Worm (Caenorhabditis elegans) whole organism, young adult: Measurements from ENCODE around the gene crh-1.
A peak's percentile ranks its signal among the peaks of the same experiment; 100 is the strongest.

Experiments used
- B0019.2 ChIP-seq: fragments of 200-800 bp; sonication (Bioruptor generic); conservative IDR thresholded peaks from 2 replicates; pipeline ENCODE4 v1.3.6; 2022; ENCODE audit warnings: missing genetic modification reagents, missing genetic modification characterization, missing compliant biosample characterization
- F22D6.2 ChIP-seq: sonication (generic microtip); optimal IDR thresholded peaks from 2 replicates; lab custom pipeline; 2016; ENCODE audit warnings: mild to moderate bottlenecking, missing genetic modification characterization, missing compliant biosample characterization
- F57A8.1 ChIP-seq: fragments of 200-800 bp; sonication (Bioruptor generic); optimal IDR thresholded peaks from 2 replicates; lab custom pipeline; 2018; ENCODE audit warnings: mild to moderate bottlenecking, missing genetic modification characterization, moderate library complexity, missing compliant biosample characterization
- K12H6.12 ChIP-seq: fragments of 200-800 bp; sonication (Bioruptor generic); optimal IDR thresholded peaks from 2 replicates; lab custom pipeline; 2018; ENCODE audit warnings: mild to moderate bottlenecking, missing genetic modification characterization, missing compliant biosample characterization
- Y53F4B.3 ChIP-seq: fragments of 200-800 bp; sonication (Bioruptor generic); IDR thresholded peaks from 2 replicates; pipeline ENCODE4 v1.3.6; 2022; ENCODE audit warnings: missing genetic modification reagents, missing genetic modification characterization, missing compliant biosample characterization
- Y56A3A.18 ChIP-seq: fragments of 200-800 bp; sonication (Bioruptor generic); IDR thresholded peaks from 2 replicates; pipeline ENCODE4 v1.3.6; 2022; ENCODE audit warnings: missing genetic modification reagents, missing genetic modification characterization, missing compliant biosample characterization
- Y79H2A.3 ChIP-seq: fragments of 200-800 bp; sonication (Bioruptor generic); conservative IDR thresholded peaks from 2 replicates; pipeline ENCODE4 v1.3.6; 2022; ENCODE audit warnings: missing genetic modification reagents, missing genetic modification characterization, missing compliant biosample characterization
- akir-1 ChIP-seq: fragments of 200-800 bp; sonication (Bioruptor generic); optimal IDR thresholded peaks from 2 replicates; lab custom pipeline; 2018; ENCODE audit warnings: mild to moderate bottlenecking, missing genetic modification characterization, moderate library complexity, missing compliant biosample characterization
- atf-7 ChIP-seq: sonication (generic microtip); optimal IDR thresholded peaks from 2 replicates; lab custom pipeline; 2017; ENCODE audit warnings: mild to moderate bottlenecking, missing genetic modification characterization, missing compliant biosample characterization
- athp-1 ChIP-seq: sonication (generic microtip); optimal IDR thresholded peaks from 2 replicates; lab custom pipeline; 2017; ENCODE audit warnings: mild to moderate bottlenecking, missing genetic modification characterization, missing compliant biosample characterization
- cebp-1 ChIP-seq, 2 experiments: fragments of 200-800 bp in 1 of 2; sonication (Bioruptor generic) in 1 of 2; sonication (generic microtip) in 1 of 2; IDR thresholded peaks in 1 of 2; optimal IDR thresholded peaks in 1 of 2; 2 replicates each; pipeline versions ENCODE4 v1.3.6 to Lab custom; 2017 to 2022; ENCODE audit warnings: missing compliant biosample characterization in 2 of 2, missing genetic modification characterization in 2 of 2, mild to moderate bottlenecking in 1 of 2, missing genetic modification reagents in 1 of 2, moderate library complexity in 1 of 2
- ceh-27 ChIP-seq: fragments of 200-800 bp; sonication (Bioruptor generic); optimal IDR thresholded peaks from 2 replicates; lab custom pipeline; 2018; ENCODE audit warnings: mild to moderate bottlenecking, missing genetic modification characterization, moderate library complexity, missing compliant biosample characterization
- ceh-79 ChIP-seq: sonication (generic microtip); optimal IDR thresholded peaks from 2 replicates; lab custom pipeline; 2017; ENCODE audit warnings: mild to moderate bottlenecking, missing genetic modification characterization, missing compliant biosample characterization
- die-1 ChIP-seq: sonication (generic microtip); optimal IDR thresholded peaks from 2 replicates; lab custom pipeline; 2016; ENCODE audit warnings: missing genotype, mild to moderate bottlenecking, missing genetic modification characterization, missing compliant biosample characterization
- dpl-1 ChIP-seq: fragments of 150-350 bp; optimal IDR thresholded peaks from 2 replicates; lab custom pipeline; 2014; ENCODE audit warnings: missing biosample characterization, missing genetic modification reagents, missing genetic modification characterization
- hlh-12 ChIP-seq: sonication (generic microtip); optimal IDR thresholded peaks from 2 replicates; lab custom pipeline; 2016; ENCODE audit warnings: missing genetic modification characterization, missing compliant biosample characterization
- hmg-1.2 ChIP-seq: fragments of 200-800 bp; sonication (Bioruptor generic); IDR thresholded peaks from 2 replicates; pipeline ENCODE4 v1.3.6; 2022; ENCODE audit warnings: missing genetic modification reagents, missing genetic modification characterization, missing compliant biosample characterization
- lag-1 ChIP-seq: fragments of 200-800 bp; sonication (Bioruptor generic); IDR thresholded peaks from 2 replicates; pipeline ENCODE4 v1.3.6; 2022; ENCODE audit warnings: missing genetic modification reagents, missing genetic modification characterization, missing compliant biosample characterization
- let-526 ChIP-seq: fragments of 200-800 bp; sonication (Bioruptor generic); IDR thresholded peaks from 2 replicates; pipeline ENCODE4 v1.3.6; 2022; ENCODE audit warnings: missing genetic modification reagents, missing genetic modification characterization, missing compliant biosample characterization
- lin-35 ChIP-seq, 3 experiments: fragments of 150-350 bp in 2 of 3; sonication (generic microtip) in 1 of 3; optimal IDR thresholded peaks; 2 replicates each; lab custom pipeline; 2014 to 2018; ENCODE audit warnings: missing biosample characterization in 3 of 3, missing genetic modification characterization in 3 of 3, missing genetic modification reagents in 3 of 3
- lin-40 ChIP-seq: sonication (generic microtip); optimal IDR thresholded peaks from 2 replicates; lab custom pipeline; 2016; ENCODE audit warnings: missing genetic modification characterization, mild to moderate bottlenecking, missing compliant biosample characterization, missing genotype, missing genetic modification reagents
- mcd-1 ChIP-seq: fragments of 200-800 bp; sonication (Bioruptor generic); IDR thresholded peaks from 2 replicates; pipeline ENCODE4 v1.3.6; 2022; ENCODE audit warnings: missing genetic modification reagents, missing genetic modification characterization, missing compliant biosample characterization
- nhr-27 ChIP-seq: fragments of 200-800 bp; sonication (Bioruptor generic); optimal IDR thresholded peaks from 2 replicates; lab custom pipeline; 2018; ENCODE audit warnings: mild to moderate bottlenecking, missing genetic modification characterization, moderate library complexity, missing compliant biosample characterization
- pha-4 ChIP-seq: fragments of 150-350 bp; sonication (generic microtip); optimal IDR thresholded peaks from 2 replicates; lab custom pipeline; 2014; ENCODE audit warnings: missing biosample characterization, missing genetic modification reagents, missing genetic modification characterization
- somi-1 ChIP-seq: fragments of 200-800 bp; sonication (Bioruptor generic); optimal IDR thresholded peaks from 2 replicates; lab custom pipeline; 2018; ENCODE audit warnings: mild to moderate bottlenecking, missing genetic modification characterization, missing compliant biosample characterization
- tbx-9 ChIP-seq: sonication (generic microtip); optimal IDR thresholded peaks from 2 replicates; lab custom pipeline; 2016; ENCODE audit warnings: borderline replicate concordance, missing genetic modification characterization, inconsistent platforms, missing compliant biosample characterization

crh-1 gene

ce11 chrIII:11738482-11738881 lies 80.9 kb downstream of the crh-1 start (continued):
- TF ChIP-seq let-526 (GFP tag; lab: Robert Waterston, UW) (no peak), somi-1 (peak; percentile 80), ceh-79 (tag; lab: Kevin White, UChicago) (no peak), K12H6.12 (tag; lab: Kevin White, UChicago) (peak; percentile 45), hmg-1.2 (GFP tag; lab: Robert Waterston, UW) (peak; percentile 42; the same call in 1 of the 2 replicates), mcd-1 (GFP tag; lab: Robert Waterston, UW) (peak; percentile 9; the same call in 1 of the 2 replicates), lin-35 (GFP tag; optimal IDR thresholded peaks at IDR 0.05; lab: Kevin White, UChicago) (peak in 1 of 3 experiments; percentile 53), atf-7 (tag; lab: Kevin White, UChicago) (peak; percentile 32), cebp-1 (GFP tag; IDR thresholded peaks at IDR 0.05; lab: Robert Waterston, UW) (no peak), cebp-1 (tag; optimal IDR thresholded peaks at IDR 0.05; lab: Kevin White, UChicago) (peak; percentile 66)

- TF ChIP-seq nhr-27 (tag; lab: Kevin White, UChicago) (no peak), athp-1 (no peak), cebp-1 (GFP tag; IDR thresholded peaks at IDR 0.05; lab: Robert Waterston, UW) (no peak), cebp-1 (tag; optimal IDR thresholded peaks at IDR 0.05; lab: Kevin White, UChicago) (no peak), Y56A3A.18 (GFP tag; lab: Robert Waterston, UW) (no peak), B0019.2 (no peak), K12H6.12 (tag; lab: Kevin White, UChicago) (no peak), lin-40 (no peak), ceh-79 (tag; lab: Kevin White, UChicago) (no peak), dpl-1 (GFP tag; lab: Kevin White, UChicago) (no peak), tbx-9 (tag; lab: Kevin White, UChicago) (no peak)
Measured at ce11 chrIII:11740868-11741267, 83.3 kb downstream of the crh-1 start.

- no peak for TF ChIP-seq F22D6.2 (tag; lab: Kevin White, UChicago)
- no peak for TF ChIP-seq Y53F4B.3 (GFP tag; lab: Robert Waterston, UW)
- TF ChIP-seq die-1 (tag; lab: Kevin White, UChicago): no peak
- TF ChIP-seq ceh-27 (GFP tag; lab: Kevin White, UChicago): no peak
- no peak for TF ChIP-seq F57A8.1 (GFP tag; lab: Kevin White, UChicago)
- TF ChIP-seq pha-4 (tag; lab: Kevin White, UChicago): no peak
- no peak for TF ChIP-seq akir-1 (GFP tag; lab: Kevin White, UChicago)
- TF ChIP-seq Y79H2A.3 (GFP tag; lab: Robert Waterston, UW): no peak
- TF ChIP-seq hlh-12 (tag; lab: Kevin White, UChicago): no peak
- TF ChIP-seq lag-1 (GFP tag; lab: Robert Waterston, UW): no peak
- no peak for TF ChIP-seq dpl-1 (GFP tag; lab: Kevin White, UChicago)
Measured at ce11 chrIII:11742191-11742590, 84.6 kb downstream of the crh-1 start.
